Fruit fly (Drosophila melanogaster): Measurements from ENCODE around the gene Gp93.

The Gp93 gene

DNA sequence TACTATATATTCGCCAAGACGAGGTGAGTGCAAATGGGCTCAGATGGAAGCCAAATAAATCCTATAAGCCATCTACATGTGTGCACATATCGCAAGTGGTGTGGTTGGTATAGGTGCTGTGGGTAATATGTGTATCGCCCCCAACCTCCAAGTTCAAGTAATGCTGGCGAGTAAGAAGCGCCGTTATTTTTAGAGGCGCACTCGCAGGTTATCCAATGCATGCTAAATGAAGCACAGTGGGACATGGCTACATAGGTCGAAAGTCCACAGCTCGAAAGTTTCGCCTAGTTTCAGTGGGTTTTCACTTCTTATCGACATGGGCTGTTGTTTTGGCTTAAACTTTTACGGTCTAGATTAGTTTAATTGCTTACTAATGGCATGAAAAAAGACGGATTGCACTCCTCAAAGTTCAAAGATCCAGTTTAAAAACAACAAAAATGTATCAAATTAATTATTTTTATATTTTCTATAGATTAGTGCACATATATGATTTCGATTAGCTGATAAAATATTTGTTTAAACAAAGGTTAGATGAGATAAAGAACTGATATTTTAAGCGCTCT, 22.5 kb upstream of the Gp93 start:
- TF ChIP-seq CG3281 (GFP tag; optimal IDR thresholded peaks at IDR 0.05) (no peak), Med (GFP tag) (peak; percentile 72), CG9437 (GFP tag; optimal IDR thresholded peaks at IDR 0.05) (peak; percentile 17), CG12744 (GFP tag; optimal IDR thresholded peaks at IDR 0.05) (no peak), zfh1 (GFP tag; IDR thresholded peaks at IDR 0.05) (no peak), Drgx (GFP tag; IDR thresholded peaks at IDR 0.05) (0 out of 2 replicates have a peak, but pooled peaks have one; percentile 6), CG17361 (GFP tag; IDR thresholded peaks at IDR 0.05) (0 out of 3 replicates have a peak, but pooled peaks have one; percentile 34), CoRest (tag; optimal IDR thresholded peaks at IDR 0.05) (peak; percentile 22), disco-r (GFP tag; optimal IDR thresholded peaks at IDR 0.05) (no peak), exex (tag; optimal IDR thresholded peaks at IDR 0.05) (peak; percentile 24), dysf (GFP tag; IDR thresholded peaks at IDR 0.05) (0 out of 3 replicates have a peak, but pooled peaks have one; percentile 14), grau (tag; optimal IDR thresholded peaks at IDR 0.05) (peak; percentile 41), shn (GFP tag; optimal IDR thresholded peaks at IDR 0.05) (no peak), nmo (GFP tag; optimal IDR thresholded peaks at IDR 0.05) (peak; percentile 6), CG4282 (GFP tag; optimal IDR thresholded peaks at IDR 0.05) (no peak), sens (GFP tag) (peak; percentile 71), Ets65A (GFP tag) (peak; percentile 64), CG42726 (GFP tag; IDR thresholded peaks at IDR 0.05; ENCODE audit: partially characterized antibody) (no peak), aop (GFP tag; IDR thresholded peaks at IDR 0.05) (no peak)

dm6 chr3R:27926738-27927215, 21.7 kb upstream of the Gp93 start:
- no peak for TF ChIP-seq CG10959 (GFP tag; IDR thresholded peaks at IDR 0.05)
- no peak for TF ChIP-seq emc (GFP tag; optimal IDR thresholded peaks at IDR 0.05)
- TF ChIP-seq Med (GFP tag) = peak; percentile 45
- TF ChIP-seq NC2α (GFP tag; optimal IDR thresholded peaks at IDR 0.05) = no peak
- TF ChIP-seq pb (GFP tag; optimal IDR thresholded peaks at IDR 0.05) = no peak
- no peak for TF ChIP-seq CG4360 (GFP tag; IDR thresholded peaks at IDR 0.05)
- no peak for TF ChIP-seq prd (optimal IDR thresholded peaks at IDR 0.05)
- TF ChIP-seq prd (GFP tag; IDR thresholded peaks at IDR 0.05) = no peak
- 0 out of 2 replicates have a peak, but pooled peaks have one; percentile 38 for TF ChIP-seq gsb (GFP tag; IDR thresholded peaks at IDR 0.05)
- no peak for TF ChIP-seq Hr78 (GFP tag; optimal IDR thresholded peaks at IDR 0.05)
- TF ChIP-seq sug (tag; optimal IDR thresholded peaks at IDR 0.05) = peak; percentile 27
- 0 out of 2 replicates have a peak, but pooled peaks have one; percentile 24 for TF ChIP-seq Dref (GFP tag; IDR thresholded peaks at IDR 0.05)
- TF ChIP-seq Hsf (GFP tag; optimal IDR thresholded peaks at IDR 0.05) = no peak
- TF ChIP-seq lov (optimal IDR thresholded peaks at IDR 0.05) = no peak
- no peak for TF ChIP-seq lov (GFP tag; IDR thresholded peaks at IDR 0.05)
- no peak for TF ChIP-seq sens (GFP tag)
- TF ChIP-seq CG14860 (GFP tag; IDR thresholded peaks at IDR 0.05; ENCODE audit: partially characterized antibody) = 0 out of 3 replicates have a peak, but pooled peaks have one; percentile 13
- 0 out of 2 replicates have a peak, but pooled peaks have one; percentile 14 for TF ChIP-seq Rfx (GFP tag; IDR thresholded peaks at IDR 0.05)
- peak; percentile 62 for TF ChIP-seq exex (tag; optimal IDR thresholded peaks at IDR 0.05)
- no peak for TF ChIP-seq dan (GFP tag; IDR thresholded peaks at IDR 0.05)
- no peak for TF ChIP-seq ci (GFP tag; IDR thresholded peaks at IDR 0.05)
- TF ChIP-seq CG14710 (tag; optimal IDR thresholded peaks at IDR 0.05) = no peak
- TF ChIP-seq lilli (GFP tag; optimal IDR thresholded peaks at IDR 0.05) = no peak
- TF ChIP-seq C15 (GFP tag; IDR thresholded peaks at IDR 0.05) = no peak
- no peak for TF ChIP-seq CG9437 (GFP tag; optimal IDR thresholded peaks at IDR 0.05)
- TF ChIP-seq CG30403 (GFP tag; optimal IDR thresholded peaks at IDR 0.05) = no peak
- no peak for TF ChIP-seq CG8359 (GFP tag; optimal IDR thresholded peaks at IDR 0.05; ENCODE audit: borderline replicate concordance)
- TF ChIP-seq CG42726 (GFP tag; IDR thresholded peaks at IDR 0.05; ENCODE audit: partially characterized antibody) = no peak
- peak; percentile 2 for TF ChIP-seq nom (GFP tag; optimal IDR thresholded peaks at IDR 0.05)
- TF ChIP-seq CG7745 (tag; optimal IDR thresholded peaks at IDR 0.05) = no peak
- TF ChIP-seq Asciz (GFP tag; optimal IDR thresholded peaks at IDR 0.05) = no peak
- TF ChIP-seq CG31388 (GFP tag; optimal IDR thresholded peaks at IDR 0.05) = no peak
- TF ChIP-seq gsb-n (tag; optimal IDR thresholded peaks at IDR 0.05) = no peak
- no peak for TF ChIP-seq schlank (tag; optimal IDR thresholded peaks at IDR 0.05)
- TF ChIP-seq CG15011 (GFP tag; optimal IDR thresholded peaks at IDR 0.05) = no peak
- no peak for TF ChIP-seq vfl (GFP tag; optimal IDR thresholded peaks at IDR 0.05)

Measured in whole organism, embryonic.